Worm (Caenorhabditis elegans): ENCODE data around the gene nspg-4.

Gene nspg-4

ce11 chrX:3332824-3333223 is 17.4 kb downstream of the nspg-4 start, which contains the start of gene F11D5.1:
Gene F11D5.1, plus strand, starts transcription at chrX:3333124.
- TF ChIP-seq daf-12 (tag; optimal IDR thresholded peaks at IDR 0.05): no peak
- TF ChIP-seq ztf-4 (tag; optimal IDR thresholded peaks at IDR 0.05): no peak
- TF ChIP-seq elt-2 (tag; optimal IDR thresholded peaks at IDR 0.05): no peak
- no peak for TF ChIP-seq skn-1 (tag; optimal IDR thresholded peaks at IDR 0.05)
- TF ChIP-seq mdl-1 (tag; optimal IDR thresholded peaks at IDR 0.05): no peak
- TF ChIP-seq fkh-2 (tag; optimal IDR thresholded peaks at IDR 0.05): no peak
- TF ChIP-seq elt-3 (tag; optimal IDR thresholded peaks at IDR 0.05): no peak
- TF ChIP-seq nhr-43 (tag; optimal IDR thresholded peaks at IDR 0.05; ENCODE audit: poor library complexity, severe bottlenecking): no peak
- no peak for TF ChIP-seq elt-1 (tag; optimal IDR thresholded peaks at IDR 0.05)
- TF ChIP-seq ceh-82 (tag; optimal IDR thresholded peaks at IDR 0.05): no peak
- no peak for TF ChIP-seq R02D3.7 (tag; optimal IDR thresholded peaks at IDR 0.05)

- no peak for TF ChIP-seq fkh-10 (GFP tag; optimal IDR thresholded peaks at IDR 0.05)
- no peak for TF ChIP-seq mml-1 (tag; optimal IDR thresholded peaks at IDR 0.05)
- TF ChIP-seq eor-1 (tag; optimal IDR thresholded peaks at IDR 0.05): no peak
- no peak for TF ChIP-seq hmg-11 (tag; optimal IDR thresholded peaks at IDR 0.05)
- TF ChIP-seq ceh-16 (tag; optimal IDR thresholded peaks at IDR 0.05): no peak
- no peak for TF ChIP-seq lin-15B (tag; optimal IDR thresholded peaks at IDR 0.05)
- no peak for TF ChIP-seq R02D3.7 (tag; optimal IDR thresholded peaks at IDR 0.05)
- no peak for TF ChIP-seq nhr-237 (tag; optimal IDR thresholded peaks at IDR 0.05)
- TF ChIP-seq zag-1 (tag; optimal IDR thresholded peaks at IDR 0.05): no peak
- TF ChIP-seq snpc-4 (tag; optimal IDR thresholded peaks at IDR 0.05): no peak
- no peak for TF ChIP-seq lin-39 (tag; optimal IDR thresholded peaks at IDR 0.05)
- TF ChIP-seq unc-62 (GFP tag; optimal IDR thresholded peaks at IDR 0.05): no peak
- no peak for TF ChIP-seq ZK546.5 (tag; optimal IDR thresholded peaks at IDR 0.05)
- TF ChIP-seq elt-1 (tag; optimal IDR thresholded peaks at IDR 0.05): no peak
These were observed 24.0 kb downstream of the nspg-4 start, which contains the start of gene F11D5.6 for ce11 chrX:3326175-3326574. Gene F11D5.6, minus strand, starts transcription at chrX:3326275.

ce11 chrX:3316830-3317229 is 33.4 kb downstream of the nspg-4 start:
- TF ChIP-seq nhr-12 (tag; optimal IDR thresholded peaks at IDR 0.05) (no peak), fos-1 (tag; optimal IDR thresholded peaks at IDR 0.05) (no peak)

ce11 chrX:3315891-3316657 is 34.1 kb downstream of the nspg-4 start:
- TF ChIP-seq egl-5 (tag; optimal IDR thresholded peaks at IDR 0.05) (peak; percentile 53), lin-39 (tag; optimal IDR thresholded peaks at IDR 0.05) (no peak)

- no peak for TF ChIP-seq fos-1 (tag; optimal IDR thresholded peaks at IDR 0.05)
- no peak for TF ChIP-seq nhr-76 (tag; optimal IDR thresholded peaks at IDR 0.05)
- TF ChIP-seq unc-39 (tag; optimal IDR thresholded peaks at IDR 0.05): no peak
- no peak for TF ChIP-seq zag-1 (tag; optimal IDR thresholded peaks at IDR 0.05)
These were observed 35.2 kb downstream of the nspg-4 start, which contains the start of gene ddr-2 for ce11 chrX:3315014-3315413. Gene ddr-2, plus strand, starts transcription at chrX:3315314.

ce11 chrX:3313939-3314338 is 36.3 kb downstream of the nspg-4 start:
- TF ChIP-seq elt-2 (tag; optimal IDR thresholded peaks at IDR 0.05): no peak
- no peak for TF ChIP-seq egl-5 (tag; optimal IDR thresholded peaks at IDR 0.05)
- TF ChIP-seq nhr-23 (tag; optimal IDR thresholded peaks at IDR 0.05): no peak
- TF ChIP-seq sea-2 (GFP tag; optimal IDR thresholded peaks at IDR 0.05): no peak
- no peak for TF ChIP-seq hmg-11 (tag; optimal IDR thresholded peaks at IDR 0.05)
- TF ChIP-seq lin-39 (tag; optimal IDR thresholded peaks at IDR 0.05): no peak
- TF ChIP-seq nhr-25 (tag; optimal IDR thresholded peaks at IDR 0.05): no peak
- TF ChIP-seq ZK546.5 (tag; optimal IDR thresholded peaks at IDR 0.05): no peak

Data from whole organism, L3 larva.